Fruit fly (Drosophila melanogaster) whole organism, embryonic: Measurements from ENCODE around the gene CG8765.

Experiments
- Adf1 ChIP-seq: fragments of 200-800 bp; sonication (Bioruptor generic); IDR thresholded peaks from 2 replicates; pipeline ENCODE4 v1.3.6; 2022; ENCODE audit warnings: missing biosample characterization, missing genetic modification characterization
- Aef1 ChIP-seq: fragments of 200-800 bp; sonication (Bioruptor generic); IDR thresholded peaks from 3 replicates; pipeline ENCODE4 v1.3.6; 2022; ENCODE audit warnings: missing biosample characterization, missing genetic modification characterization
- Atf3 ChIP-seq: fragments of 200-800 bp; sonication (Bioruptor generic); optimal IDR thresholded peaks from 3 replicates; lab custom pipeline; 2016; ENCODE audit warnings: missing biosample characterization, missing genetic modification characterization
- Atf6 ChIP-seq: fragments of 200-800 bp; sonication (Bioruptor generic); IDR thresholded peaks from 2 replicates; pipeline ENCODE4 v1.3.6; 2022; ENCODE audit warnings: missing biosample characterization, missing genetic modification characterization
- BEAF-32 ChIP-seq: fragments of 200-800 bp; sonication (Bioruptor generic); optimal IDR thresholded peaks from 3 replicates; lab custom pipeline; 2017; ENCODE audit warnings: missing biosample characterization, missing genetic modification characterization, mild to moderate bottlenecking, moderate library complexity, missing genetic modification reagents
- Bgb ChIP-seq: fragments of 200-800 bp; sonication (Bioruptor generic); IDR thresholded peaks from 2 replicates; pipeline ENCODE4 v1.3.6; 2022; ENCODE audit warnings: missing biosample characterization, missing genetic modification characterization; ENCODE audit not compliant: partially characterized antibody
- CG10431 ChIP-seq: fragments of 200-800 bp; sonication (Bioruptor generic); optimal IDR thresholded peaks from 3 replicates; lab custom pipeline; 2018; ENCODE audit warnings: missing biosample characterization, mild to moderate bottlenecking, missing genetic modification characterization
- CG11696 ChIP-seq: fragments of 200-800 bp; sonication (Bioruptor generic); IDR thresholded peaks from 2 replicates; pipeline ENCODE4 v1.3.6; 2022; ENCODE audit warnings: missing biosample characterization, missing genetic modification characterization
- CG15269 ChIP-seq: fragments of 200-800 bp; sonication (Bioruptor generic); optimal IDR thresholded peaks from 2 replicates; lab custom pipeline; 2018; ENCODE audit warnings: missing biosample characterization, mild to moderate bottlenecking, missing genetic modification characterization, moderate library complexity
- CG15479 ChIP-seq: fragments of 200-800 bp; sonication (Bioruptor generic); optimal IDR thresholded peaks from 3 replicates; lab custom pipeline; 2019; ENCODE audit warnings: missing biosample characterization, mild to moderate bottlenecking, missing genetic modification characterization, moderate library complexity
- CG31388 ChIP-seq: fragments of 200-800 bp; sonication (Bioruptor generic); optimal IDR thresholded peaks from 2 replicates; lab custom pipeline; 2016; ENCODE audit warnings: missing biosample characterization, missing genetic modification characterization
- CG31441 ChIP-seq: fragments of 200-800 bp; sonication (Bioruptor generic); IDR thresholded peaks from 2 replicates; pipeline ENCODE4 v1.3.6; 2022; ENCODE audit warnings: missing biosample characterization, missing genetic modification characterization
- CG33557 ChIP-seq: fragments of 200-800 bp; sonication (Bioruptor generic); optimal IDR thresholded peaks from 2 replicates; lab custom pipeline; 2019; ENCODE audit warnings: missing biosample characterization, mild to moderate bottlenecking, missing genetic modification characterization, moderate library complexity
- CG3407 ChIP-seq: fragments of 200-800 bp; sonication (Bioruptor generic); optimal IDR thresholded peaks from 2 replicates; lab custom pipeline; 2018; ENCODE audit warnings: missing biosample characterization, mild to moderate bottlenecking, missing genetic modification characterization
- CG4730 ChIP-seq: fragments of 200-800 bp; sonication (Bioruptor generic); IDR thresholded peaks from 2 replicates; pipeline ENCODE4 v1.3.6; 2022; ENCODE audit warnings: missing biosample characterization, missing genetic modification characterization
- CG6689 ChIP-seq: fragments of 200-800 bp; sonication (Bioruptor generic); IDR thresholded peaks from 2 replicates; pipeline ENCODE4 v1.3.6; 2022; ENCODE audit warnings: missing biosample characterization, missing genetic modification characterization
- CG7271 ChIP-seq: fragments of 200-800 bp; sonication (Bioruptor generic); optimal IDR thresholded peaks from 2 replicates; lab custom pipeline; 2018; ENCODE audit warnings: missing biosample characterization, mild to moderate bottlenecking, missing genetic modification characterization, moderate library complexity
- CG8478 ChIP-seq: fragments of >200 bp; optimal IDR thresholded peaks from 2 replicates; lab custom pipeline; 2018
- CG9215 ChIP-seq: fragments of 200-800 bp; sonication (Bioruptor generic); IDR thresholded peaks from 2 replicates; pipeline ENCODE4 v1.3.6; 2022; ENCODE audit warnings: missing biosample characterization, missing genetic modification characterization
- Chrac-16 ChIP-seq: fragments of 200-800 bp; sonication (Bioruptor generic); optimal IDR thresholded peaks from 3 replicates; lab custom pipeline; 2016; ENCODE audit warnings: missing biosample characterization, missing genetic modification characterization
- Dip3 ChIP-seq: fragments of 200-800 bp; sonication (Bioruptor generic); optimal IDR thresholded peaks from 3 replicates; lab custom pipeline; 2016; ENCODE audit warnings: missing biosample characterization, missing genetic modification characterization
- HLH54F ChIP-seq: fragments of 200-800 bp; sonication (Bioruptor generic); optimal IDR thresholded peaks from 3 replicates; lab custom pipeline; 2016; ENCODE audit warnings: missing biosample characterization, missing genetic modification characterization
- Jarid2 ChIP-seq: fragments of 200-800 bp; sonication (Bioruptor generic); optimal IDR thresholded peaks from 3 replicates; lab custom pipeline; 2017; ENCODE audit warnings: mild to moderate bottlenecking, missing biosample characterization, missing genetic modification reagents, missing genetic modification characterization
- Mrtf ChIP-seq: fragments of 200-800 bp; sonication (Bioruptor generic); IDR thresholded peaks from 3 replicates; pipeline ENCODE4 v1.3.6; 2022; ENCODE audit warnings: missing biosample characterization, missing genetic modification characterization
- Nf-YC ChIP-seq: fragments of 200-800 bp; optimal IDR thresholded peaks from 3 replicates; lab custom pipeline; 2019; ENCODE audit warnings: missing biosample characterization, mild to moderate bottlenecking, missing genetic modification characterization, moderate library complexity
- Optix ChIP-seq: fragments of 200-800 bp; sonication (Bioruptor generic); IDR thresholded peaks from 3 replicates; pipeline ENCODE4 v1.3.6; 2022; ENCODE audit warnings: missing biosample characterization, missing genetic modification characterization
- Ravus ChIP-seq: fragments of 200-800 bp; sonication (Bioruptor generic); IDR thresholded peaks from 2 replicates; pipeline ENCODE4 v1.3.6; 2022; ENCODE audit warnings: missing biosample characterization, missing genetic modification characterization
- Tbp ChIP-seq: fragments of >200 bp; optimal IDR thresholded peaks from 2 replicates; lab custom pipeline; 2018; ENCODE audit warnings: missing biosample characterization, missing genetic modification characterization
- amos ChIP-seq: fragments of 200-800 bp; sonication (Bioruptor generic); IDR thresholded peaks from 2 replicates; pipeline ENCODE4 v1.3.6; 2022; ENCODE audit warnings: missing biosample characterization, missing genetic modification characterization; ENCODE audit not compliant: partially characterized antibody
- ap ChIP-seq: fragments of 200-800 bp; sonication (Bioruptor generic); IDR thresholded peaks from 2 replicates; pipeline ENCODE4 v1.3.6; 2022; ENCODE audit warnings: missing biosample characterization, missing genetic modification characterization
- ato ChIP-seq: fragments of 200-800 bp; sonication (Bioruptor generic); IDR thresholded peaks from 2 replicates; pipeline ENCODE4 v1.3.6; 2022; ENCODE audit warnings: missing biosample characterization, missing genetic modification characterization; ENCODE audit not compliant: partially characterized antibody
- bcd ChIP-seq: fragments of 200-800 bp; sonication (Bioruptor generic); optimal IDR thresholded peaks from 2 replicates; lab custom pipeline; 2017; ENCODE audit warnings: missing biosample characterization, mild to moderate bottlenecking, missing genetic modification characterization
- caup ChIP-seq: fragments of 200-800 bp; sonication (Bioruptor generic); optimal IDR thresholded peaks from 3 replicates; lab custom pipeline; 2017; ENCODE audit warnings: missing biosample characterization, mild to moderate bottlenecking, missing genetic modification characterization, moderate library complexity; ENCODE audit not compliant: severe bottlenecking
- crol ChIP-seq: fragments of 200-800 bp; sonication (Bioruptor generic); IDR thresholded peaks from 2 replicates; pipeline ENCODE4 v1.3.6; 2022; ENCODE audit warnings: missing biosample characterization, missing genetic modification characterization
- da ChIP-seq: fragments of 200-800 bp; sonication (Bioruptor generic); optimal IDR thresholded peaks from 2 replicates; lab custom pipeline; 2016; ENCODE audit warnings: missing biosample characterization, missing genetic modification characterization
- dm ChIP-seq: fragments of 200-800 bp; sonication (Bioruptor generic); optimal IDR thresholded peaks from 3 replicates; lab custom pipeline; 2016; ENCODE audit warnings: missing biosample characterization, missing genetic modification characterization
- fd96Cb ChIP-seq: fragments of 200-800 bp; sonication (Bioruptor generic); optimal IDR thresholded peaks from 2 replicates; lab custom pipeline; 2018; ENCODE audit warnings: missing biosample characterization, mild to moderate bottlenecking, missing genetic modification characterization, moderate library complexity
- gem ChIP-seq: fragments of 200-800 bp; sonication (Bioruptor generic); optimal IDR thresholded peaks from 2 replicates; lab custom pipeline; 2019; ENCODE audit warnings: missing biosample characterization, mild to moderate bottlenecking, missing genetic modification characterization, moderate library complexity
- h ChIP-seq: fragments of >200 bp; optimal IDR thresholded peaks from 2 replicates; lab custom pipeline; 2017
- kah ChIP-seq: fragments of 200-800 bp; sonication (Bioruptor generic); optimal IDR thresholded peaks from 2 replicates; lab custom pipeline; 2018; ENCODE audit warnings: missing biosample characterization, mild to moderate bottlenecking, missing genetic modification characterization
- lab ChIP-seq: fragments of 200-800 bp; sonication (Bioruptor generic); optimal IDR thresholded peaks from 3 replicates; lab custom pipeline; 2017; ENCODE audit warnings: missing biosample characterization, missing genetic modification characterization, mild to moderate bottlenecking, moderate library complexity, missing genetic modification reagents
- lbe ChIP-seq: fragments of 200-800 bp; sonication (Bioruptor generic); optimal IDR thresholded peaks from 2 replicates; lab custom pipeline; 2016; ENCODE audit warnings: missing biosample characterization, mild to moderate bottlenecking, missing genetic modification characterization
- ranshi ChIP-seq: fragments of 200-800 bp; sonication (Bioruptor generic); IDR thresholded peaks from 2 replicates; pipeline ENCODE4 v1.3.6; 2022; ENCODE audit warnings: missing biosample characterization, missing genetic modification characterization
- ro ChIP-seq: fragments of 200-800 bp; sonication (Bioruptor generic); IDR thresholded peaks from 2 replicates; pipeline ENCODE4 v1.3.6; 2022; ENCODE audit warnings: missing biosample characterization, missing genetic modification characterization
- row ChIP-seq: fragments of 200-800 bp; sonication (Bioruptor generic); IDR thresholded peaks from 3 replicates; pipeline ENCODE4 v1.3.6; 2022; ENCODE audit warnings: missing biosample characterization, missing genetic modification characterization
- shn ChIP-seq: fragments of 200-800 bp; sonication (Bioruptor generic); optimal IDR thresholded peaks from 3 replicates; lab custom pipeline; 2016; ENCODE audit warnings: missing biosample characterization, missing genetic modification characterization
- slp2 ChIP-seq: fragments of 200-800 bp; sonication (Bioruptor generic); optimal IDR thresholded peaks from 2 replicates; lab custom pipeline; 2016; ENCODE audit warnings: missing biosample characterization, missing genetic modification characterization
- sna ChIP-seq: fragments of 200-800 bp; sonication (Bioruptor generic); IDR thresholded peaks from 2 replicates; pipeline ENCODE4 v1.3.6; 2022; ENCODE audit warnings: missing biosample characterization, missing genetic modification characterization; ENCODE audit not compliant: partially characterized antibody
- tgo ChIP-seq: fragments of 200-800 bp; sonication (Bioruptor generic); IDR thresholded peaks from 3 replicates; pipeline ENCODE4 v1.3.6; 2022; ENCODE audit warnings: missing biosample characterization, missing genetic modification characterization
- vnd ChIP-seq: fragments of 200-800 bp; sonication (Bioruptor generic); IDR thresholded peaks from 3 replicates; pipeline ENCODE4 v1.3.6; 2022; ENCODE audit warnings: missing biosample characterization, missing genetic modification characterization; ENCODE audit not compliant: partially characterized antibody

CG8765 gene

dm6 chr3L:19682902-19683301 is 4.3 kb downstream of the CG8765 start (continued):
- TF ChIP-seq Bgb (GFP tag; lab: Robert Waterston, UW) = peak; percentile 39
- TF ChIP-seq CG31388 (GFP tag; lab: Kevin White, UChicago) = no peak
- no peak for TF ChIP-seq shn (GFP tag; lab: Kevin White, UChicago)
- TF ChIP-seq Tbp (GFP tag; lab: Kevin White, UChicago) = no peak
- TF ChIP-seq amos (GFP tag; lab: Robert Waterston, UW) = no peak
- TF ChIP-seq da (GFP tag; lab: Kevin White, UChicago) = peak; percentile 27
- TF ChIP-seq row (GFP tag; lab: Robert Waterston, UW) = no peak
- no peak for TF ChIP-seq CG9215
- no peak for TF ChIP-seq CG3407
- peak; percentile 8 for TF ChIP-seq HLH54F
- peak; percentile 99 for TF ChIP-seq Nf-YC
- peak; percentile 70 for TF ChIP-seq Adf1 (GFP tag; lab: Robert Waterston, UW)
- TF ChIP-seq h = no peak
- no peak for TF ChIP-seq CG33557 (GFP tag; lab: Kevin White, UChicago)
- TF ChIP-seq ap (GFP tag; lab: Robert Waterston, UW) = no peak
- TF ChIP-seq bcd (GFP tag; lab: Kevin White, UChicago) = no peak
- no peak for TF ChIP-seq Aef1
- TF ChIP-seq CG31441 (GFP tag; lab: Robert Waterston, UW) = no peak
- TF ChIP-seq ato (GFP tag; lab: Robert Waterston, UW) = no peak
- TF ChIP-seq dm (GFP tag; lab: Kevin White, UChicago) = no peak
- TF ChIP-seq CG6689 (GFP tag; lab: Robert Waterston, UW) = no peak
- TF ChIP-seq CG11696 (GFP tag; lab: Robert Waterston, UW) = no peak
- no peak for TF ChIP-seq Mrtf (GFP tag; lab: Robert Waterston, UW)
- TF ChIP-seq vnd (GFP tag; lab: Robert Waterston, UW) = no peak
- no peak for TF ChIP-seq ranshi
- no peak for TF ChIP-seq lbe
- no peak for TF ChIP-seq Atf6
- peak; percentile 71 for TF ChIP-seq Jarid2
- no peak for TF ChIP-seq CG10431 (GFP tag; lab: Kevin White, UChicago)
- no peak for TF ChIP-seq CG4730
- TF ChIP-seq CG15269 (tag; lab: Kevin White, UChicago) = no peak
- TF ChIP-seq CG7271 = no peak
- no peak for TF ChIP-seq CG15479 (GFP tag; lab: Kevin White, UChicago)
- TF ChIP-seq Atf3 = no peak
- no peak for TF ChIP-seq lab (GFP tag; lab: Kevin White, UChicago)
- no peak for TF ChIP-seq Chrac-16 (GFP tag; lab: Kevin White, UChicago)
- TF ChIP-seq crol (GFP tag; lab: Robert Waterston, UW) = no peak; the same call in 1 of the 2 replicates
- no peak for TF ChIP-seq Dip3 (GFP tag; lab: Kevin White, UChicago)
- TF ChIP-seq fd96Cb (tag; lab: Kevin White, UChicago) = no peak
- TF ChIP-seq kah = no peak
- no peak for TF ChIP-seq Optix (GFP tag; lab: Robert Waterston, UW)
- no peak for TF ChIP-seq BEAF-32 (GFP tag; lab: Kevin White, UChicago)
- no peak for TF ChIP-seq tgo (GFP tag; lab: Robert Waterston, UW)
- TF ChIP-seq Ravus = no peak
- no peak for TF ChIP-seq caup
- no peak for TF ChIP-seq slp2 (GFP tag; lab: Kevin White, UChicago)
- TF ChIP-seq ro (GFP tag; lab: Robert Waterston, UW) = no peak
- TF ChIP-seq sna (GFP tag; lab: Robert Waterston, UW) = peak; percentile 34
- TF ChIP-seq CG8478 (lab: Kevin White, UChicago) = no peak
- TF ChIP-seq gem (tag; lab: Kevin White, UChicago) = no peak
